Fruit fly (Drosophila melanogaster): ENCODE results near the gene Vps45.

The Vps45 gene

dm6 chr3R:9527907-9528842 is 35.5 kb upstream of the Vps45 start (continued):
- TF ChIP-seq Doc3 (GFP tag; IDR thresholded peaks at IDR 0.05; ENCODE audit: partially characterized antibody) (no peak), Xrp1 (GFP tag; IDR thresholded peaks at IDR 0.05) (peak; percentile 90), GATAe (GFP tag; conservative IDR thresholded peaks at IDR 0.05) (peak; percentile 93), CG10366 (GFP tag; IDR thresholded peaks at IDR 0.05) (peak; percentile 83), Six4 (GFP tag; optimal IDR thresholded peaks at IDR 0.05) (peak; percentile 82), lbe (GFP tag; optimal IDR thresholded peaks at IDR 0.05) (peak; percentile 95), eyg (GFP tag; optimal IDR thresholded peaks at IDR 0.05) (peak; percentile 90), sens (GFP tag) (peak; percentile 95), pnt (GFP tag; optimal IDR thresholded peaks at IDR 0.05) (peak; percentile 78), pzg (GFP tag; optimal IDR thresholded peaks at IDR 0.05) (peak; percentile 23), CG12155 (GFP tag; optimal IDR thresholded peaks at IDR 0.05) (peak; percentile 70), Scr (GFP tag; IDR thresholded peaks at IDR 0.05; ENCODE audit: partially characterized antibody) (no peak), chif (GFP tag; optimal IDR thresholded peaks at IDR 0.05) (peak; percentile 72 to 94), dati (GFP tag; IDR thresholded peaks at IDR 0.05) (peak; percentile 68), CG8281 (tag; optimal IDR thresholded peaks at IDR 0.05) (peak; percentile 62), onecut (GFP tag; IDR thresholded peaks at IDR 0.05) (peak; percentile 78), CG2129 (GFP tag; IDR thresholded peaks at IDR 0.05; ENCODE audit: partially characterized antibody) (no peak), CG4854 (GFP tag; optimal IDR thresholded peaks at IDR 0.05) (peak; percentile 92), sob (GFP tag; IDR thresholded peaks at IDR 0.05) (peak; percentile 95), fd96Cb (tag; optimal IDR thresholded peaks at IDR 0.05) (peak; percentile 82), en (GFP tag; optimal IDR thresholded peaks at IDR 0.05) (peak; percentile 70), cwo (GFP tag; optimal IDR thresholded peaks at IDR 0.05) (peak; percentile 93), CG10321 (GFP tag; IDR thresholded peaks at IDR 0.05) (peak; percentile 59), CG11456 (GFP tag; IDR thresholded peaks at IDR 0.05) (peak; percentile 93), CG15696 (tag; optimal IDR thresholded peaks at IDR 0.05) (peak; percentile 38), ara (GFP tag; IDR thresholded peaks at IDR 0.05) (peak; percentile 74), lov (optimal IDR thresholded peaks at IDR 0.05) (no peak), lov (GFP tag; IDR thresholded peaks at IDR 0.05) (peak; percentile 43; the same call in 1 of the 3 replicates), CG10274 (GFP tag; optimal IDR thresholded peaks at IDR 0.05) (peak; percentile 79), HLH54F (GFP tag; optimal IDR thresholded peaks at IDR 0.05) (peak; percentile 81), ssp (GFP tag; IDR thresholded peaks at IDR 0.05) (peak; percentile 74), Oaz (GFP tag; IDR thresholded peaks at IDR 0.05) (peak; percentile 68), CG32532 (GFP tag; IDR thresholded peaks at IDR 0.05) (peak; percentile 98), CG13296 (GFP tag; optimal IDR thresholded peaks at IDR 0.05) (peak; percentile 88), jumu (GFP tag; optimal IDR thresholded peaks at IDR 0.05) (peak; percentile 90), tx (GFP tag; optimal IDR thresholded peaks at IDR 0.05) (peak; percentile 69), ci (GFP tag; IDR thresholded peaks at IDR 0.05) (peak; percentile 88), CG12942 (GFP tag; optimal IDR thresholded peaks at IDR 0.05) (peak; percentile 73), CoRest (tag; optimal IDR thresholded peaks at IDR 0.05) (no peak), Sry-δ (GFP tag; optimal IDR thresholded peaks at IDR 0.05) (peak; percentile 58), CG17359 (tag; optimal IDR thresholded peaks at IDR 0.05) (peak; percentile 86), CG17829 (tag; optimal IDR thresholded peaks at IDR 0.05) (peak; percentile 74), CG6654 (GFP tag; optimal IDR thresholded peaks at IDR 0.05) (peak; percentile 74), Xbp1 (GFP tag; optimal IDR thresholded peaks at IDR 0.05) (peak; percentile 78), chn (GFP tag; optimal IDR thresholded peaks at IDR 0.05) (peak; percentile 74), Hr3 (GFP tag; optimal IDR thresholded peaks at IDR 0.05) (peak; percentile 64), lola (GFP tag; optimal IDR thresholded peaks at IDR 0.05) (no peak), chinmo (GFP tag; IDR thresholded peaks at IDR 0.05; ENCODE audit: partially characterized antibody) (peak; percentile 83; the same call in 3 of the 4 replicates), CG8478 (optimal IDR thresholded peaks at IDR 0.05) (no peak)

All from whole organism, embryonic.